Worm (Caenorhabditis elegans): ENCODE data around the gene C15C8.4.

Gene C15C8.4

DNA sequence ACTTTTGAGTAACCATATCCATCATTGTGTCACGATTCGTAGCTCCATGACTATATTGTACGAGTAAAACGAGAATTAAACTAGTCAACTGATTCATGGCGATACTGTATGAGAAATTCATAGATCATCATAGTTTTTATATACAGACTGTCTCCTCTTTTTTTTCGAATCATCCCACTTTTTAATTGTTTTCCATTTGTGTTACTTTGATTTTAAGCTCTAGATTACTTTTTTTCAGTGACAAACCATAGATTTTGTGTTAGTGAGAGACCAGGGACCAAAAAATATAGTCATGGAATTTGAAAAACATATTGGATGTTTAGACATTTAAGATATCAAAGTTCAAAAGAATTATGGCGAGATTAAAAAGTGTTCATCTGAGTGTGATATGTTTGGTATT lies 35.3 kb downstream of the C15C8.4 start, which contains the start of gene R11D1.3:
R11D1.3 (minus strand) TSS at position 101 of the 400 bp plus-strand sequence.
- TF ChIP-seq ces-1 (GFP tag; optimal IDR thresholded peaks at IDR 0.05) (no peak), nhr-42 (GFP tag; IDR thresholded peaks at IDR 0.05) (no peak), ceh-62 (tag; optimal IDR thresholded peaks at IDR 0.05) (no peak), zag-1 (tag; optimal IDR thresholded peaks at IDR 0.05) (no peak), nhr-6 (tag; optimal IDR thresholded peaks at IDR 0.05) (no peak), duxl-1 (tag; optimal IDR thresholded peaks at IDR 0.05; ENCODE audit: poor library complexity) (no peak), ZK337.2 (GFP tag; IDR thresholded peaks at IDR 0.05) (no peak), dmd-9 (GFP tag; IDR thresholded peaks at IDR 0.05) (no peak), snpc-1.2 (GFP tag; IDR thresholded peaks at IDR 0.05) (no peak), ZK546.5 (tag; optimal IDR thresholded peaks at IDR 0.05) (no peak), lin-29 (GFP tag; IDR thresholded peaks at IDR 0.05) (no peak), madf-9 (GFP tag; conservative IDR thresholded peaks at IDR 0.05) (no peak), php-3 (GFP tag; IDR thresholded peaks at IDR 0.05) (no peak), spr-3 (GFP tag; optimal IDR thresholded peaks at IDR 0.05) (no peak), nhr-41 (GFP tag; IDR thresholded peaks at IDR 0.05) (no peak), nhr-10 (tag; optimal IDR thresholded peaks at IDR 0.05) (no peak), ceh-32 (tag; optimal IDR thresholded peaks at IDR 0.05; ENCODE audit: poor library complexity) (no peak), nhr-48 (tag; optimal IDR thresholded peaks at IDR 0.05) (no peak), ztf-11 (tag; optimal IDR thresholded peaks at IDR 0.05) (no peak), jun-1 (tag; optimal IDR thresholded peaks at IDR 0.05) (no peak)

ce11 chrV:12708305-12708704 lies 39.0 kb downstream of the C15C8.4 start, which contains the start of gene R11D1.2:
TSS of gene R11D1.2 (plus strand) at chrV:12708605.
- TF ChIP-seq dve-1 (tag; optimal IDR thresholded peaks at IDR 0.05; ENCODE audit: insufficient read depth): no peak
- no peak for TF ChIP-seq zip-11 (GFP tag; IDR thresholded peaks at IDR 0.05)
- TF ChIP-seq nhr-25 (tag; optimal IDR thresholded peaks at IDR 0.05; ENCODE audit: borderline replicate concordance, insufficient read depth): no peak
- TF ChIP-seq spr-3 (GFP tag; optimal IDR thresholded peaks at IDR 0.05): no peak
- no peak for TF ChIP-seq D1046.2 (GFP tag; IDR thresholded peaks at IDR 0.05)

DNA sequence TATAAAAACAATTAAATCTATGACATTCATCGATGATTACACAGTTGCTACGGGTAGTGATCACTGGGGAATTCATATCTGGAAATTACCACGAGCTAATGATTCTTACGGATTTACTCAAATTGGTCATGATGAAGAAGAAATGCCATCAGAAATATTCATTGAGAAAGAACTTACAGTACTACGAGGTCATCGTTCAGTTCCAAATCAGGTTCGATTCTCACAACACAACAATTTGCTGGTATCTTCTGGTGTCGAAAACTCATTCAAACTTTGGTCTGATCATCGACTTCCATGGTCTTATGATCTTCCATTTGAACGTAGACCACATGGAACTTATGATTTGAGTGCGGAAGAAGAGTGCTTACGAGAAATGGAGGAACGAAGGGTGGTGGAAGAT lies 40.8 kb downstream of the C15C8.4 start:
- peak; percentile 80 for TF ChIP-seq aha-1 (tag)
- no peak for TF ChIP-seq hif-1 (tag; optimal IDR thresholded peaks at IDR 0.05)

DNA sequence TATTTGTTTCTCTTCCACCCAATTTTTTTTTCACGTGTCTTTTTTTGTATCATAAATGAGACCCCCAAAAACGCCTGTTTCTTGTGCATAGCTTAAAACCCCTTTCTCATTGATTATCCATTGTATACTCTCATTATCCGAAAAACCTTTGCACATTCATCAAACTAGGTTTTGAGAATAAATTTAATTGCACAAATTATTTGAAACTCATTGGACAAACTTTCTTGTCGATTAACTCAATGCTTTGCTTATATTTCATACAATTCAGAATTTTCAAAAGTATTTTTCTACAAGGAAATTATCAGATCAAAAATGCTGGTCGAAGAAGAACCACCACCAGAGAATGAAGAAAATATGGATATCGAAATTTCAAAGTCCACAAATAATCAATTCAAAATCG lies 43.2 kb downstream of the C15C8.4 start, which contains the start of gene R11D1.1:
R11D1.1 (plus strand) TSS at position 301 of the 400 bp plus-strand sequence.
- TF ChIP-seq unc-62 (GFP tag; optimal IDR thresholded peaks at IDR 0.05 in 1 of 2): peak in 1 of 2 experiments; percentile 34
- no peak for TF ChIP-seq unc-62 (tag; optimal IDR thresholded peaks at IDR 0.05)
- no peak for TF ChIP-seq Y5F2A.4 (GFP tag; optimal IDR thresholded peaks at IDR 0.05)

- no peak for TF ChIP-seq dmd-9 (GFP tag; IDR thresholded peaks at IDR 0.05)
- peak; percentile 44 for TF ChIP-seq ces-1 (GFP tag; optimal IDR thresholded peaks at IDR 0.05)
- TF ChIP-seq lin-39 (tag; optimal IDR thresholded peaks at IDR 0.05): no peak
- TF ChIP-seq php-3 (GFP tag; IDR thresholded peaks at IDR 0.05): no peak
- TF ChIP-seq dmd-6 (GFP tag; IDR thresholded peaks at IDR 0.05): no peak
Measured at ce11 chrV:12701613-12702012, 45.6 kb downstream of the C15C8.4 start.

ce11 chrV:12697364-12697901 lies 49.8 kb downstream of the C15C8.4 start, which contains the start of gene istr-1:
TSS of gene istr-1 (plus strand) at chrV:12697858.
- TF ChIP-seq rbr-2 (tag; optimal IDR thresholded peaks at IDR 0.05): peak; percentile 0
- peak; percentile 74 for TF ChIP-seq hlh-30 (tag; optimal IDR thresholded peaks at IDR 0.05; ENCODE audit: insufficient read depth)
- TF ChIP-seq gei-8 (GFP tag; optimal IDR thresholded peaks at IDR 0.05): no peak
- peak; percentile 52 for TF ChIP-seq nhr-11 (tag; optimal IDR thresholded peaks at IDR 0.05)
- peak; percentile 49 for TF ChIP-seq lin-38 (GFP tag; IDR thresholded peaks at IDR 0.05)
- no peak for TF ChIP-seq F44E2.7 (GFP tag; IDR thresholded peaks at IDR 0.05)
- TF ChIP-seq D1046.2 (GFP tag; IDR thresholded peaks at IDR 0.05): no peak
- peak in 1 of 2 experiments; percentile 47 for TF ChIP-seq lsy-2 (tag; optimal IDR thresholded peaks at IDR 0.05)
- peak; percentile 38 for TF ChIP-seq T20F7.1 (GFP tag; optimal IDR thresholded peaks at IDR 0.05)
- no peak for TF ChIP-seq daf-16 (GFP tag; optimal IDR thresholded peaks at IDR 0.05)
- TF ChIP-seq daf-16 (tag; optimal IDR thresholded peaks at IDR 0.05): peak; percentile 39
- peak; percentile 30 for TF ChIP-seq nhr-6 (tag; optimal IDR thresholded peaks at IDR 0.05)
